Worm (Caenorhabditis elegans) whole organism, mixed stage, embryonic: ENCODE data around the gene sru-3.
A peak's percentile ranks its signal among the peaks of the same experiment; 100 is the strongest.

ENCODE experiments used
- M03D4.4 ChIP-seq: sonication (generic microtip); optimal IDR thresholded peaks from 2 replicates; lab custom pipeline; 2017; ENCODE audit warnings: mild to moderate bottlenecking, missing genetic modification characterization, missing compliant biosample characterization
- bed-3 ChIP-seq: fragments of 200-800 bp; sonication (Bioruptor generic); optimal IDR thresholded peaks from 3 replicates; lab custom pipeline; 2018; ENCODE audit warnings: mild to moderate bottlenecking, missing genetic modification characterization, moderate library complexity, missing compliant biosample characterization
- blmp-1 ChIP-seq: fragments of 150-350 bp; optimal IDR thresholded peaks from 2 replicates; lab custom pipeline; 2014; ENCODE audit warnings: missing biosample characterization, missing genetic modification characterization
- ceh-39 ChIP-seq: fragments of 150-350 bp; optimal IDR thresholded peaks from 2 replicates; lab custom pipeline; 2014; ENCODE audit warnings: missing biosample characterization, missing genetic modification characterization
- ceh-43 ChIP-seq: fragments of 200-800 bp; sonication (Bioruptor generic); optimal IDR thresholded peaks from 2 replicates; lab custom pipeline; 2018; ENCODE audit warnings: mild to moderate bottlenecking, missing genetic modification characterization, moderate library complexity, missing compliant biosample characterization
- ceh-83 ChIP-seq: fragments of 200-800 bp; sonication (Bioruptor generic); optimal IDR thresholded peaks from 2 replicates; lab custom pipeline; 2018; ENCODE audit warnings: mild to moderate bottlenecking, missing genetic modification characterization, missing compliant biosample characterization
- ces-1 ChIP-seq: fragments of 150-350 bp; optimal IDR thresholded peaks from 2 replicates; lab custom pipeline; 2014; ENCODE audit warnings: missing biosample characterization, missing genetic modification reagents, missing genetic modification characterization
- cnd-1 ChIP-seq: fragments of 200-800 bp; sonication (Bioruptor generic); optimal IDR thresholded peaks from 2 replicates; lab custom pipeline; 2018; ENCODE audit warnings: mild to moderate bottlenecking, missing genetic modification characterization, missing compliant biosample characterization
- drap-1 ChIP-seq: fragments of 200-800 bp; sonication (Bioruptor generic); optimal IDR thresholded peaks from 3 replicates; lab custom pipeline; 2018; ENCODE audit warnings: mild to moderate bottlenecking, missing genetic modification characterization, missing compliant biosample characterization
- elt-1 ChIP-seq: sonication (generic microtip); optimal IDR thresholded peaks from 2 replicates; lab custom pipeline; 2017; ENCODE audit warnings: missing genetic modification characterization, mild to moderate bottlenecking, missing compliant biosample characterization, antibody characterized with exemption, moderate library complexity, borderline replicate concordance; ENCODE audit not compliant: insufficient read depth
- elt-3 ChIP-seq: fragments of 150-350 bp; optimal IDR thresholded peaks from 2 replicates; lab custom pipeline; 2014; ENCODE audit warnings: missing biosample characterization, missing genetic modification characterization
- flh-1 ChIP-seq: fragments of 200-800 bp; sonication (Bioruptor generic); optimal IDR thresholded peaks from 2 replicates; lab custom pipeline; 2018; ENCODE audit warnings: mild to moderate bottlenecking, missing genetic modification characterization, moderate library complexity, missing compliant biosample characterization
- hlh-1 ChIP-seq: fragments of 150-350 bp; optimal IDR thresholded peaks from 2 replicates; lab custom pipeline; 2014; ENCODE audit warnings: missing biosample characterization, missing genetic modification reagents, missing genetic modification characterization
- lin-32 ChIP-seq: fragments of 200-800 bp; sonication (Bioruptor generic); optimal IDR thresholded peaks from 2 replicates; lab custom pipeline; 2018; ENCODE audit warnings: mild to moderate bottlenecking, missing genetic modification characterization, missing compliant biosample characterization
- lsy-2 ChIP-seq: fragments of 150-350 bp; optimal IDR thresholded peaks from 2 replicates; lab custom pipeline; 2014; ENCODE audit warnings: missing biosample characterization, missing genetic modification characterization
- mab-5 ChIP-seq: fragments of 150-350 bp; optimal IDR thresholded peaks from 2 replicates; lab custom pipeline; 2014; ENCODE audit warnings: missing biosample characterization, missing genetic modification characterization
- mls-2 ChIP-seq: sonication (generic microtip); optimal IDR thresholded peaks from 2 replicates; lab custom pipeline; 2016; ENCODE audit warnings: mild to moderate bottlenecking, missing genetic modification characterization, moderate library complexity, missing compliant biosample characterization
- nhr-12 ChIP-seq: fragments of 150-350 bp; optimal IDR thresholded peaks from 2 replicates; lab custom pipeline; 2014; ENCODE audit warnings: missing biosample characterization, missing genetic modification characterization
- nhr-2 ChIP-seq: fragments of 150-350 bp; optimal IDR thresholded peaks from 2 replicates; lab custom pipeline; 2014; ENCODE audit warnings: missing biosample characterization, missing genetic modification characterization
- nhr-237 ChIP-seq: fragments of 150-350 bp; optimal IDR thresholded peaks from 2 replicates; lab custom pipeline; 2014; ENCODE audit warnings: missing biosample characterization, missing genetic modification characterization
- nhr-76 ChIP-seq: sonication (generic microtip); optimal IDR thresholded peaks from 2 replicates; lab custom pipeline; 2017; ENCODE audit warnings: missing biosample characterization, missing genetic modification characterization
- pha-4 ChIP-seq: fragments of 150-350 bp; optimal IDR thresholded peaks from 2 replicates; lab custom pipeline; 2018; ENCODE audit warnings: missing biosample characterization, missing genetic modification reagents, missing genetic modification characterization
- sem-2 ChIP-seq: fragments of 200-800 bp; sonication (Bioruptor generic); optimal IDR thresholded peaks from 2 replicates; lab custom pipeline; 2018; ENCODE audit warnings: mild to moderate bottlenecking, missing genetic modification characterization, missing compliant biosample characterization
- sptf-1 ChIP-seq: sonication (generic microtip); optimal IDR thresholded peaks from 2 replicates; lab custom pipeline; 2017; ENCODE audit warnings: mild to moderate bottlenecking, missing genetic modification characterization, moderate library complexity, missing compliant biosample characterization
- tbx-8 ChIP-seq: fragments of 200-800 bp; sonication (Bioruptor generic); optimal IDR thresholded peaks from 2 replicates; lab custom pipeline; 2018; ENCODE audit warnings: mild to moderate bottlenecking, missing genetic modification characterization, moderate library complexity, missing compliant biosample characterization
- unc-120 ChIP-seq: sonication (generic microtip); optimal IDR thresholded peaks from 2 replicates; lab custom pipeline; 2017; ENCODE audit warnings: missing genetic modification characterization, missing compliant biosample characterization; ENCODE audit not compliant: poor library complexity, severe bottlenecking
- unc-39 ChIP-seq: fragments of 150-350 bp; optimal IDR thresholded peaks from 2 replicates; lab custom pipeline; 2014; ENCODE audit warnings: missing biosample characterization, missing genetic modification characterization
- ztf-11 ChIP-seq: fragments of 150-350 bp; optimal IDR thresholded peaks from 2 replicates; lab custom pipeline; 2014; ENCODE audit warnings: missing biosample characterization, missing genetic modification characterization

The sru-3 gene

ce11 chrIV:9516831-9517230, 20.4 kb downstream of the sru-3 start, which contains the start of gene C33A12.19:
TSS of gene C33A12.19 (plus strand) at chrIV:9516999.
- no peak for TF ChIP-seq elt-1 (tag; lab: Kevin White, UChicago)
- no peak for TF ChIP-seq unc-120 (tag; lab: Kevin White, UChicago)
- TF ChIP-seq flh-1 (GFP tag; lab: Kevin White, UChicago): no peak
- TF ChIP-seq ceh-39: no peak
- TF ChIP-seq ceh-43 (GFP tag; lab: Kevin White, UChicago): no peak
- TF ChIP-seq blmp-1 (tag; lab: Kevin White, UChicago): no peak
- no peak for TF ChIP-seq sptf-1 (tag; lab: Kevin White, UChicago)
- no peak for TF ChIP-seq nhr-76 (tag; lab: Kevin White, UChicago)
- TF ChIP-seq tbx-8 (GFP tag; lab: Kevin White, UChicago): no peak
- TF ChIP-seq pha-4 (tag; lab: Kevin White, UChicago): no peak
- no peak for TF ChIP-seq lsy-2
- no peak for TF ChIP-seq lin-32 (GFP tag; lab: Kevin White, UChicago)
- TF ChIP-seq unc-39 (tag; lab: Kevin White, UChicago): no peak
- no peak for TF ChIP-seq mls-2 (tag; lab: Kevin White, UChicago)
- no peak for TF ChIP-seq elt-3 (tag; lab: Kevin White, UChicago)
- TF ChIP-seq nhr-2 (tag; lab: Kevin White, UChicago): no peak
- TF ChIP-seq bed-3 (GFP tag; lab: Kevin White, UChicago): no peak
- TF ChIP-seq mab-5: no peak
- no peak for TF ChIP-seq nhr-12 (tag; lab: Kevin White, UChicago)
- no peak for TF ChIP-seq ceh-83 (GFP tag; lab: Kevin White, UChicago)

- TF ChIP-seq tbx-8 (GFP tag; lab: Kevin White, UChicago) (no peak), cnd-1 (tag; lab: Kevin White, UChicago) (no peak), ztf-11 (no peak), sptf-1 (tag; lab: Kevin White, UChicago) (no peak), hlh-1 (tag; lab: Kevin White, UChicago) (no peak), lin-32 (GFP tag; lab: Kevin White, UChicago) (no peak), nhr-2 (tag; lab: Kevin White, UChicago) (no peak), pha-4 (tag; lab: Kevin White, UChicago) (no peak), unc-120 (tag; lab: Kevin White, UChicago) (no peak), nhr-237 (no peak)
These were observed 22.2 kb downstream of the sru-3 start, which contains the start of gene nlp-35 for ce11 chrIV:9518608-9519007. TSS of gene nlp-35 (minus strand) at chrIV:9518926.

- no peak for TF ChIP-seq M03D4.4 (tag; lab: Kevin White, UChicago)
These were observed 24.2 kb downstream of the sru-3 start for ce11 chrIV:9520629-9521028.

- TF ChIP-seq lsy-2: no peak
- no peak for TF ChIP-seq ztf-11
- no peak for TF ChIP-seq ces-1 (GFP tag; lab: Kevin White, UChicago)
- no peak for TF ChIP-seq ceh-43 (GFP tag; lab: Kevin White, UChicago)
- TF ChIP-seq M03D4.4 (tag; lab: Kevin White, UChicago): no peak
- no peak for TF ChIP-seq bed-3 (GFP tag; lab: Kevin White, UChicago)
- no peak for TF ChIP-seq nhr-237
- no peak for TF ChIP-seq sem-2 (GFP tag; lab: Kevin White, UChicago)
- no peak for TF ChIP-seq cnd-1 (tag; lab: Kevin White, UChicago)
- no peak for TF ChIP-seq nhr-76 (tag; lab: Kevin White, UChicago)
- TF ChIP-seq drap-1 (GFP tag; lab: Kevin White, UChicago): no peak
These were observed 26.7 kb downstream of the sru-3 start for ce11 chrIV:9523139-9523538.

- TF ChIP-seq ces-1 (GFP tag; lab: Kevin White, UChicago) (peak; percentile 36), tbx-8 (GFP tag; lab: Kevin White, UChicago) (no peak), nhr-237 (peak; percentile 29), lsy-2 (peak; percentile 52), lin-32 (GFP tag; lab: Kevin White, UChicago) (no peak), sem-2 (GFP tag; lab: Kevin White, UChicago) (no peak)
- TF ChIP-seq, all 35 proteins: peak for 3
These were observed 28.5 kb downstream of the sru-3 start, which contains the start of gene ndua-5 for ce11 chrIV:9524849-9525460. TSS of gene ndua-5 (minus strand) at chrIV:9524899.
